Worm (Caenorhabditis elegans): ENCODE measurements around the gene F21A3.3.

Gene F21A3.3

ce11 chrV:15563985-15564384 lies 46.5 kb downstream of the F21A3.3 start:
- TF ChIP-seq nhr-80 (tag; optimal IDR thresholded peaks at IDR 0.05) (peak; percentile 61), let-607 (tag; optimal IDR thresholded peaks at IDR 0.05) (no peak), T07F8.4 (tag; optimal IDR thresholded peaks at IDR 0.05) (no peak), K12H6.12 (tag; optimal IDR thresholded peaks at IDR 0.05) (no peak), repo-1 (tag; optimal IDR thresholded peaks at IDR 0.05) (no peak), efl-1 (GFP tag; optimal IDR thresholded peaks at IDR 0.05) (no peak), lin-40 (tag; optimal IDR thresholded peaks at IDR 0.05) (peak; percentile 4), bed-1 (GFP tag; IDR thresholded peaks at IDR 0.05) (no peak), fkh-3 (tag; optimal IDR thresholded peaks at IDR 0.05) (no peak), sdz-38 (tag; optimal IDR thresholded peaks at IDR 0.05) (no peak), akir-1 (GFP tag; optimal IDR thresholded peaks at IDR 0.05) (no peak), chd-7 (tag; optimal IDR thresholded peaks at IDR 0.05) (peak; percentile 12), C06A6.2 (GFP tag; conservative IDR thresholded peaks at IDR 0.05) (0 out of 2 replicates have a peak, but pooled peaks have one; percentile 24), tbx-9 (tag; optimal IDR thresholded peaks at IDR 0.05; ENCODE audit: borderline replicate concordance) (no peak), ccch-3 (GFP tag; optimal IDR thresholded peaks at IDR 0.05) (no peak), F23B12.7 (tag; optimal IDR thresholded peaks at IDR 0.05; ENCODE audit: insufficient read depth) (no peak), sea-2 (GFP tag; IDR thresholded peaks at IDR 0.05) (no peak), mel-28 (tag; optimal IDR thresholded peaks at IDR 0.05; ENCODE audit: borderline replicate concordance) (no peak), somi-1 (GFP tag; optimal IDR thresholded peaks at IDR 0.05) (peak; percentile 37), lin-54 (GFP tag; optimal IDR thresholded peaks at IDR 0.05) (peak; percentile 11), mes-4 (tag; optimal IDR thresholded peaks at IDR 0.05) (no peak), nfyb-1 (GFP tag; IDR thresholded peaks at IDR 0.05) (no peak), ama-1 (optimal IDR thresholded peaks at IDR 0.05) (no peak), ama-1 (GFP tag; optimal IDR thresholded peaks at IDR 0.05) (no peak), dpff-1 (tag; optimal IDR thresholded peaks at IDR 0.05) (no peak), rec-8 (tag; optimal IDR thresholded peaks at IDR 0.05) (no peak), T26A5.8 (tag; optimal IDR thresholded peaks at IDR 0.05) (no peak), ztf-26 (tag; optimal IDR thresholded peaks at IDR 0.05) (peak; percentile 69), aptf-2 (GFP tag; conservative IDR thresholded peaks at IDR 0.05) (no peak), Y53G8AR.9 (GFP tag; conservative IDR thresholded peaks at IDR 0.05) (no peak), nhr-90 (tag; optimal IDR thresholded peaks at IDR 0.05) (no peak), lir-1 (GFP tag; conservative IDR thresholded peaks at IDR 0.05) (no peak), hlh-26 (GFP tag; conservative IDR thresholded peaks at IDR 0.05) (no peak), hlh-12 (tag; optimal IDR thresholded peaks at IDR 0.05) (no peak), nhr-120 (GFP tag; IDR thresholded peaks at IDR 0.05) (no peak), unc-130 (GFP tag; optimal IDR thresholded peaks at IDR 0.05) (no peak), F55B11.4 (tag; optimal IDR thresholded peaks at IDR 0.05; ENCODE audit: borderline replicate concordance, insufficient read depth) (no peak), attf-6 (GFP tag; IDR thresholded peaks at IDR 0.05) (no peak), atf-7 (tag; optimal IDR thresholded peaks at IDR 0.05) (no peak), ceh-100 (GFP tag; IDR thresholded peaks at IDR 0.05) (no peak), B0035.1 (tag; optimal IDR thresholded peaks at IDR 0.05) (no peak), K11D2.4 (GFP tag; IDR thresholded peaks at IDR 0.05) (no peak), hmg-1.2 (GFP tag; IDR thresholded peaks at IDR 0.05) (no peak), unc-62 (GFP tag; optimal IDR thresholded peaks at IDR 0.05) (no peak), hsf-1 (GFP tag; IDR thresholded peaks at IDR 0.05) (no peak), attf-5 (GFP tag; optimal IDR thresholded peaks at IDR 0.05) (no peak), tlf-1 (GFP tag; optimal IDR thresholded peaks at IDR 0.05) (no peak), tbp1 (GFP tag; optimal IDR thresholded peaks at IDR 0.05) (peak; percentile 22), nhr-179 (tag; optimal IDR thresholded peaks at IDR 0.05) (no peak), C17E4.6 (GFP tag; IDR thresholded peaks at IDR 0.05) (no peak)

All from whole organism, young adult.